Worm (Caenorhabditis elegans) whole organism, midembryonic: ENCODE measurements around the gene tps-1.

Experiments used
- T22C8.4 ChIP-seq: fragments of 200-800 bp; sonication (Bioruptor generic); IDR thresholded peaks from 2 replicates; pipeline ENCODE4 v1.3.6; 2022; ENCODE audit warnings: missing genetic modification characterization, missing compliant biosample characterization
- cog-1 ChIP-seq: sonication (generic microtip); optimal IDR thresholded peaks from 2 replicates; lab custom pipeline; 2016; ENCODE audit warnings: missing genetic modification characterization, missing compliant biosample characterization
- flt-1 ChIP-seq: fragments of 200-800 bp; sonication (Bioruptor generic); IDR thresholded peaks from 2 replicates; pipeline ENCODE4 v1.3.6; 2022; ENCODE audit warnings: missing genetic modification characterization, missing compliant biosample characterization
- klf-2 ChIP-seq: fragments of 200-800 bp; sonication (Bioruptor generic); conservative IDR thresholded peaks from 2 replicates; pipeline ENCODE4 v1.3.6; 2022; ENCODE audit warnings: missing genetic modification reagents, missing genetic modification characterization, missing compliant biosample characterization
- med-1 ChIP-seq: sonication (generic microtip); optimal IDR thresholded peaks from 2 replicates; lab custom pipeline; 2017; ENCODE audit warnings: missing genetic modification characterization, mild to moderate bottlenecking, missing compliant biosample characterization, antibody characterized with exemption, missing genetic modification reagents; ENCODE audit not compliant: insufficient read depth
- ref-1 ChIP-seq: fragments of 200-800 bp; sonication (Bioruptor generic); conservative IDR thresholded peaks from 2 replicates; pipeline ENCODE4 v1.3.6; 2022; ENCODE audit warnings: missing genetic modification reagents, missing genetic modification characterization, missing compliant biosample characterization
- tab-1 ChIP-seq: fragments of 200-800 bp; sonication (Bioruptor generic); IDR thresholded peaks from 2 replicates; pipeline ENCODE4 v1.3.6; 2022; ENCODE audit warnings: missing genetic modification characterization, missing compliant biosample characterization
- ztf-23 ChIP-seq: fragments of 200-800 bp; sonication (Bioruptor generic); IDR thresholded peaks from 2 replicates; pipeline ENCODE4 v1.3.6; 2022; ENCODE audit warnings: missing genetic modification reagents, missing genetic modification characterization, missing compliant biosample characterization
- ztf-29 ChIP-seq: fragments of 200-800 bp; sonication (Bioruptor generic); IDR thresholded peaks from 2 replicates; pipeline ENCODE4 v1.3.6; 2022; ENCODE audit warnings: missing genetic modification reagents, missing genetic modification characterization, missing compliant biosample characterization

The tps-1 gene

DNA sequence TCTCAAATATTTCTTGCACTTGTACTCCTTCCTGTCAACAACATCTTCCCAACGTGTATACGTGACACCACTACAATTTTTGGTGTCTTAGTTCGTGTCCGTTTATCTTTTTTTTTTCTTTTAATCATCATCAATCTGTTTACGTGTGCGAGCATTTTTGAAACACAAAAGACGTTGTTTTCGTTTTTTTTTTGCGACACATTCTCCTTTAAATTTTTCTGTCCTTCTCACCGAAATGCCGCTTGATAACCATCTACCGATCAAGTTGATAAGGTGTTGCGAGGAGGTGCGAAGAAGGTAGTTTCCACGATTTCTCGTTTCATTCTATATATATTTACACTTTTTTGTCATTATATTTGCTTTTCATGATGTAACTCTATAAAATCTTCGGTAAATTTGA, 36.2 kb upstream of the tps-1 start:
- TF ChIP-seq cog-1 (tag; lab: Kevin White, UChicago) (no peak), tab-1 (GFP tag; lab: Robert Waterston, UW) (no peak), klf-2 (GFP tag; lab: Robert Waterston, UW) (no peak), flt-1 (GFP tag; lab: Robert Waterston, UW) (no peak), T22C8.4 (GFP tag; lab: Robert Waterston, UW) (no peak), ref-1 (no peak), ztf-29 (GFP tag; lab: Robert Waterston, UW) (no peak), med-1 (GFP tag; lab: Kevin White, UChicago) (no peak), ztf-23 (GFP tag; lab: Robert Waterston, UW) (no peak)

DNA sequence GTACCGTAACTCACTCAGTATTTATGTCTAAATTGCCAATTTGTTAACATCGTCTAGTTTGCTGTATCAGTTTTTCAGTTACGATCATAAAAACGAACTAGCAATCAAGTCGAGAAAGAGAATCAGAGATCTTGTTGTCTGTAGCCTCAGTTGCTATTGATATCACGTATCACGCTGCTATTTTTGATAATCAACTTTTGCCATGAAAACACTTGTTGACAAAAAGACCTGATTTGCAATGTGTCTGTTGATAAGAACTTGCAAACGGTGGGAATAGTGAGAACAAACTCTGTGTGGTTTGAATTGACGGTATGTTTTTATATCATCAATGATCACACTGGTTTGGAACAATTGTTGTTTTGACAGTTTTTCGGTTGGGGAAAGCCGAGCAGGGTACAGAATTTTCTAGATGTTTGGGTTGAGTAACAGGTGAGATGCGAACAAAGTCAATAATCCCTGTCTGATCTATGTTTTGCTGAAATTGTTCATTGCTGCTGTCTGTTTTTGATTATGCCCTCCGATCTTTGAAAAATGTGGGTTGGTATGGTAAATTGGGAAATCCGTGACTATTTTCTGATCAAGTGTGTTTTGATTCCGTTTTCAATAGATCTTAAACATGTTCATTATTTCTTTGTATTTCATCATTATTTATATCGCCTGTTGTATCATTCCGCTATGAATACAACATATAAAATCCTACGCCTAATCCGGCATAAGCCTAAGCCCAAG, 34.9 kb upstream of the tps-1 start:
- TF ChIP-seq ztf-29 (GFP tag; lab: Robert Waterston, UW) (no peak), flt-1 (GFP tag; lab: Robert Waterston, UW) (no peak), cog-1 (tag; lab: Kevin White, UChicago) (no peak), tab-1 (GFP tag; lab: Robert Waterston, UW) (no peak), T22C8.4 (GFP tag; lab: Robert Waterston, UW) (no peak)

DNA sequence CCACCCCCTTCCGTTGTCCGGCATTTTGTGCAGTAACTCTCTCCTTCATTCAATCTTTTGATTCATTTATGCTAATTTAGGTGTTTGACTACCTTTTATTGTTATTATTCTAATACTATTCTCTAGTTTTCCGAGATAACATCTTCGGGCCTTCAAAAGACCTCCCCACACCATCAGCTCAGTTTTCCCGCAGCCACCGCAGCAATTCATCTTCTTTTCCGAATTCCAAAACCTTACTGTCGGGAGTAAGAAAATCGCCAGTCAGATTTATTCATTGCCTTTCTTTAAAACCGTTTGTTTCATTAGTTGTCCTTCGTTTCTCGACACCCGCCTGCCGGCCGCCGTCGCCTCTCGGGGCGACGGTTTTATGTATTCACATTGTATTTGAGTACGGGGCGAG, 33.8 kb upstream of the tps-1 start:
- no peak for TF ChIP-seq tab-1 (GFP tag; lab: Robert Waterston, UW)
- no peak for TF ChIP-seq med-1 (GFP tag; lab: Kevin White, UChicago)
- no peak for TF ChIP-seq ref-1

DNA sequence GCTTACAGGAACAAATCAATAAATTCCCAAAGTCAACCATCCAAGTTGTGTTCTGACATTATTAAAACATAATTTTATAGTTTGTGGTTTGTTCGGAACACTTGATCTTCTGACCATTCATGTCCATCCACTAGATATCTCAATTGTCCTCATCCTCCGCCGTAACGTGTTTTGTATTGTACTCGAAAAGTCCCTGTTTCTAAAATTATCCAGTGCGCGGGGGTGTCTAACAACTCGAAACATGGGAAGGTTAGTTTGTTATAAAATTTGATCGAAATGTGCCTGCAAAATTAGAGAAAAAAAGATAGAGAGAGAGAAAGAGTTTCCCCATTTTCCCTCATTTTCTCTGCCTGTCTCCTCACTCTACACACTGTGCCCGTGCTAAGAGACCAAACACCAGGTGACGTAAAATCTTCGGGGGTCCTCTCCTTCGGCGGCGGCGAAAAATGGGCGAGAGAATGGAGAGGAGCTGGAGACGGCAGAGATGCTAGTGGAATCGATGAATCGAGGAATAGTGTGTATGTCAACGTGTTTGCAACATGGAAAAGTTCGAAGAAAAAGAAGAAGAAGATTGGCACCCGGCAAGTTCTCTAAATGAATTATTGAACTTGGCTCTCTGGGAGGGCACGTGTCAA, 31.3 kb upstream of the tps-1 start:
- TF ChIP-seq cog-1 (tag; lab: Kevin White, UChicago) (peak; percentile 51), T22C8.4 (GFP tag; lab: Robert Waterston, UW) (no peak)

DNA sequence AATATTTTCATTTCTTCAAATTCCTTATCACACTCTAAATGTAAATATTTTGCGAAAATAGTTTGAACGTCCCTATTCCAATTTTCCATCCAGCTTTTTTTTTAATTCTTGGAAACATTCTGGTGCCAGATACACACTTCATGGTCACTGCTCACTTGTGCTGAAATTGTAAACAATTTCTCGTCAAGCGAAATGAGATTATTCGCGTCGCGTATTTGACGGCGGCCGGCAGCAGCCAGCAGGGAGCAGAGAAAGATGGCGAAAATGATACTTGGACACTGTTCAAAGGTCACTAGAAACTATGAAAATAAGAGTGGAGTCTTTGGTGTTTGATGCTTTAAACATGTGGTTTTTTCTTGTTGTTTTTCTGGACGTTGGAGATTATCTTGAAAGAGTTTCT, 30.1 kb upstream of the tps-1 start:
- no peak for TF ChIP-seq flt-1 (GFP tag; lab: Robert Waterston, UW)

DNA sequence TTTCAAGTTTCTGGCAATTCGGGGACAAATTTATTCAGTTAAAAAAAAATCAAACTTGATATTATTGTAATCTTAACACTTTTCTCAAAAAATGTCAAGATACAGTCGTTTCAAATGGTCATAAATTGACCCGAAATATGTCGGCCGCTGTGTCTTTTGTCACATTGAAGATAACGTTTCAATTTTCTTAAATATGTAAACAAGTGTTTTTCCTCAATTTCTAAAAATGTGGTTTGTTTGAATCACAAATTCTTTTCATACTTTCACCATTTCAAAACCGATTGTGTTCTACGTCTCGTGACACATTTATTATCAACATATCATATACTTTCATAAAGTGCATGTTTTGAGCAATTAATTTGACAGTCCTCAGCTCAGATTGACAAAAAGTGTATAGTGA, 27.9 kb upstream of the tps-1 start:
- TF ChIP-seq T22C8.4 (GFP tag; lab: Robert Waterston, UW) (no peak), med-1 (GFP tag; lab: Kevin White, UChicago) (no peak), ztf-29 (GFP tag; lab: Robert Waterston, UW) (no peak), ref-1 (no peak), klf-2 (GFP tag; lab: Robert Waterston, UW) (no peak), flt-1 (GFP tag; lab: Robert Waterston, UW) (no peak), ztf-23 (GFP tag; lab: Robert Waterston, UW) (no peak), cog-1 (tag; lab: Kevin White, UChicago) (no peak), tab-1 (GFP tag; lab: Robert Waterston, UW) (no peak)

DNA sequence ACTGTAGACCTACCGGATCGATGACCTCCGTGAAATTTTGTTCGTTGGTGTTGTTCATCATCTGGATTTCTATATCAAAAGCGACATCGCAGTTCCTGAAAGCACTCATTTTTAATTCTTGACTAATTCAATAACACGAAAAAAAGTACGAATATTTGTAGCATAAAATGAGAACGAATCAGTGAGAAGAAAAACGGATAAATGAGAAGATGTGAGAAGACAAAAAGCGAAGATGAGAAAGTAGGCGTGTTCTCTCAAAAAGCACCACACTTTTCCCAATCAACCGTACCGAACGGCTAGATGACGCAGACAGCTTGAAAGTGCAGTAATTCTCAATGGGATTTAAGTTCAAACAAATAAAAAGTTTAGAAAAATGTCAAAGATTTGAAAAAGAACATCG, 12.4 kb upstream of the tps-1 start, which contains the start of gene npr-24:
Gene npr-24, minus strand, starts transcription at position 101 of the 400 bp plus-strand sequence.
- TF ChIP-seq cog-1 (tag; lab: Kevin White, UChicago): no peak
- no peak for TF ChIP-seq klf-2 (GFP tag; lab: Robert Waterston, UW)
- no peak for TF ChIP-seq ref-1
- TF ChIP-seq T22C8.4 (GFP tag; lab: Robert Waterston, UW): no peak
- TF ChIP-seq tab-1 (GFP tag; lab: Robert Waterston, UW): no peak
- TF ChIP-seq med-1 (GFP tag; lab: Kevin White, UChicago): no peak
- TF ChIP-seq ztf-29 (GFP tag; lab: Robert Waterston, UW): no peak
- TF ChIP-seq flt-1 (GFP tag; lab: Robert Waterston, UW): no peak
- TF ChIP-seq ztf-23 (GFP tag; lab: Robert Waterston, UW): no peak

DNA sequence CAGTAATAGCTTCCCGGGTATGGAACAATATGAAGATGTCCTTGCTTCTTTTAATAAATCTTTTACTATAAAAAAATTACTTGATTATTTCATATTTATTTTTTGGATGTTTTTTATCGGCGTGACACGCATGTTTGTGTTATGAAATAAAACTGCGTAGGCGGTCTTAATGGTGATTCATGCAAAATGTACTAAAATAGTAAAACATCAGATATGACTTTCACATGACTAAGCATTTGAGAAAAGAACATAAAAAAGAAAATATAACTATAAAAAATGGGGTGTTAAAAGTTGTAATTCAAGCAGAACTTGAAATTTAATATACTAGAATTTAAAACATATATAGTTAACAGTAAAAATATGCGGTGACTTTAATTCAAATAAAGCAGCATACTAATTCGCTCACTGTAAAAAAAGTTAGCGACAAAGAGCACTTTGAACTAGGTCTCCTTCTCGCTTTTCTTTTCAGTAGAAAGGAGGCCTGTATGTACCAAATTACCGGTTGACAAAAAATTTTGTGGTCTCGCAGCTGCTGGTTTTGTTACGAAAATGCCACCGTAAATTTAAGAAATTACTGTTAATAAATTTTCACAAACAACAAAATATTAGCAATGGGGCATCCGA, 7.7 kb upstream of the tps-1 start:
- no peak for TF ChIP-seq ztf-23 (GFP tag; lab: Robert Waterston, UW)
- no peak for TF ChIP-seq ztf-29 (GFP tag; lab: Robert Waterston, UW)
- TF ChIP-seq flt-1 (GFP tag; lab: Robert Waterston, UW): no peak
- TF ChIP-seq cog-1 (tag; lab: Kevin White, UChicago): no peak
- no peak for TF ChIP-seq T22C8.4 (GFP tag; lab: Robert Waterston, UW)
- TF ChIP-seq tab-1 (GFP tag; lab: Robert Waterston, UW): no peak
- no peak for TF ChIP-seq med-1 (GFP tag; lab: Kevin White, UChicago)
- TF ChIP-seq klf-2 (GFP tag; lab: Robert Waterston, UW): no peak
- no peak for TF ChIP-seq ref-1

DNA sequence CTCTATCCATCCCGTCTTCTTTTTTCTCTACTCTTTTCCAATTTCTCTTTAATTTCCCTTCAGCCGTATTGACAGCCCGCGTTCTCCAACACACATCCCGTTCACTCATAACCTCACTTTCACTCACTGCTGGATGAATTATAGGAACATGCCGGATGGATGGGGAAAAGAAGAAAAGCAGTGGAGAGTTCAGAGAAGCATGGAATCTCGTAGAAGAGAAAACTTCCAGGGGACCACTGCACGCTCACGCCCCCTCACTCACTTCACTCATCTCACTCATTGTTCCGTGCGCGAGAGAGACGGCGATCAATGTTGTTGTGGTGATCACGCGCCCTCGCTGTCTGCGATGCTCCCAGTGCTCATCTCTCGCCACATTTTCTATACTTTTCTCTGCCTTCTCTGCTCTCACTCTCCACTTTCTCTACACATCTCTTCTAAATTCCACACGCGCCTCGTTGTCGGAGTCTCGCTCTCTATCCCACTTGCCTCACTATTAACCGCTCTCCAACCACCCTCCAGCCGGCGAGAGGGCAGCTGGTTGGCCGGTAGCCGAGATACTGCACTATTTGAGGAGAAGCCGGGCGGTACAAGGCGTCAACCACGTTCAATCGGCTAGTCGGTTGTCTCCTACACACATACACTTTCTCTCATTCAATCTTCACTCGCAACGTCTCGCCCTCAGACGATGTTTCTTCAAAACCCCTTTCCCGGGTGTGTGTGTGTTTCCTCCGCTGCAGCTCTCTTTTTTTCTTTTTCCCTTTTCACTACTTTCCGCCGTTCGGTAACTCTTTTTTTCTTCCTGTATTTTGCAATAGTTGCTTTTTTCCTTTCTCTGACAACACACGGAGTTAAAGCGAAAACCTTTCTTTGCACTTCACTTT, 5.6 kb upstream of the tps-1 start:
- no peak for TF ChIP-seq ref-1
- peak; percentile 29; the same call in 1 of the 2 replicates for TF ChIP-seq T22C8.4 (GFP tag; lab: Robert Waterston, UW)
- peak; percentile 86 for TF ChIP-seq cog-1 (tag; lab: Kevin White, UChicago)
- peak; percentile 40; the same call in 1 of the 2 replicates for TF ChIP-seq flt-1 (GFP tag; lab: Robert Waterston, UW)
- TF ChIP-seq ztf-23 (GFP tag; lab: Robert Waterston, UW): 0 out of 2 replicates have a peak, but pooled peaks have one; percentile 20
- TF ChIP-seq klf-2 (GFP tag; lab: Robert Waterston, UW): no peak
- TF ChIP-seq med-1 (GFP tag; lab: Kevin White, UChicago): no peak
- TF ChIP-seq tab-1 (GFP tag; lab: Robert Waterston, UW): peak; percentile 62; the same call in 1 of the 2 replicates
- TF ChIP-seq ztf-29 (GFP tag; lab: Robert Waterston, UW): peak; percentile 41; the same call in 1 of the 2 replicates
